Fruit fly (Drosophila melanogaster) whole organism, embryonic: Measurements from ENCODE around the gene Gcna.

ENCODE experiments used
- ATbp ChIP-seq: fragments of 200-800 bp; sonication (Bioruptor generic); optimal IDR thresholded peaks from 2 replicates; lab custom pipeline; 2017; ENCODE audit warnings: missing biosample characterization, mild to moderate bottlenecking, missing genetic modification characterization, missing genetic modification reagents
- Ada2b ChIP-seq: fragments of 200-800 bp; sonication (Bioruptor generic); IDR thresholded peaks from 2 replicates; pipeline ENCODE4 v1.3.6; 2022; ENCODE audit warnings: missing biosample characterization, missing genetic modification characterization
- Antp ChIP-seq: fragments of 200-800 bp; sonication (Bioruptor generic); optimal IDR thresholded peaks from 3 replicates; lab custom pipeline; 2016; ENCODE audit warnings: missing biosample characterization, missing genetic modification characterization
- CG10321 ChIP-seq: fragments of 200-800 bp; sonication (Bioruptor generic); IDR thresholded peaks from 2 replicates; pipeline ENCODE4 v1.3.6; 2022; ENCODE audit warnings: missing biosample characterization, missing genetic modification characterization
- CG10565 ChIP-seq: fragments of 200-800 bp; sonication (Bioruptor generic); optimal IDR thresholded peaks from 3 replicates; lab custom pipeline; 2016; ENCODE audit warnings: missing biosample characterization, mild to moderate bottlenecking, missing genetic modification characterization
- CG11695 ChIP-seq: fragments of 200-800 bp; sonication (Bioruptor generic); IDR thresholded peaks from 3 replicates; pipeline ENCODE4 v1.3.6; 2022; ENCODE audit warnings: missing biosample characterization, missing genetic modification characterization
- CG12236 ChIP-seq: fragments of 200-800 bp; sonication (Bioruptor generic); optimal IDR thresholded peaks from 2 replicates; lab custom pipeline; 2016; ENCODE audit warnings: missing biosample characterization, missing genetic modification characterization
- CG13894 ChIP-seq: fragments of 200-800 bp; sonication (Bioruptor generic); optimal IDR thresholded peaks from 3 replicates; lab custom pipeline; 2018; ENCODE audit warnings: missing biosample characterization, mild to moderate bottlenecking, missing genetic modification characterization, moderate library complexity
- CG14667 ChIP-seq: fragments of 200-800 bp; sonication (Bioruptor generic); IDR thresholded peaks from 2 replicates; pipeline ENCODE4 v1.3.6; 2022; ENCODE audit warnings: missing biosample characterization, missing genetic modification characterization
- CG14860 ChIP-seq: fragments of 200-800 bp; sonication (Bioruptor generic); IDR thresholded peaks from 3 replicates; pipeline ENCODE4 v1.3.6; 2022; ENCODE audit warnings: missing biosample characterization, missing genetic modification characterization; ENCODE audit not compliant: partially characterized antibody
- CG1529 ChIP-seq: fragments of 200-800 bp; sonication (Bioruptor generic); optimal IDR thresholded peaks from 3 replicates; lab custom pipeline; 2018; ENCODE audit warnings: missing biosample characterization, missing genetic modification characterization
- CG1603 ChIP-seq: fragments of 200-800 bp; sonication (Bioruptor generic); optimal IDR thresholded peaks from 2 replicates; lab custom pipeline; 2019; ENCODE audit warnings: missing biosample characterization, mild to moderate bottlenecking, missing genetic modification characterization, moderate library complexity
- CG16815 ChIP-seq: fragments of 200-800 bp; sonication (Bioruptor generic); optimal IDR thresholded peaks from 3 replicates; lab custom pipeline; 2017; ENCODE audit warnings: missing biosample characterization, mild to moderate bottlenecking, missing genetic modification characterization
- CG17568 ChIP-seq: fragments of 200-800 bp; sonication (Bioruptor generic); optimal IDR thresholded peaks from 2 replicates; lab custom pipeline; 2018; ENCODE audit warnings: missing biosample characterization, mild to moderate bottlenecking, missing genetic modification characterization, moderate library complexity
- CG18262 ChIP-seq: fragments of 200-800 bp; optimal IDR thresholded peaks from 3 replicates; lab custom pipeline; 2019; ENCODE audit warnings: missing biosample characterization, mild to moderate bottlenecking, missing genetic modification characterization, moderate library complexity
- CG2875 ChIP-seq: fragments of 200-800 bp; sonication (Bioruptor generic); optimal IDR thresholded peaks from 2 replicates; lab custom pipeline; 2017; ENCODE audit warnings: missing biosample characterization, mild to moderate bottlenecking, missing genetic modification characterization, missing genetic modification reagents
- CG30431 ChIP-seq: fragments of 200-800 bp; sonication (Bioruptor generic); optimal IDR thresholded peaks from 2 replicates; lab custom pipeline; 2017; ENCODE audit warnings: missing biosample characterization, missing genetic modification characterization
- CG31365 ChIP-seq: fragments of 200-800 bp; sonication (Bioruptor generic); optimal IDR thresholded peaks from 2 replicates; lab custom pipeline; 2018; ENCODE audit warnings: missing biosample characterization, mild to moderate bottlenecking, missing genetic modification characterization
- CG32532 ChIP-seq: fragments of 200-800 bp; sonication (Bioruptor generic); IDR thresholded peaks from 2 replicates; pipeline ENCODE4 v1.3.6; 2022; ENCODE audit warnings: missing biosample characterization, missing genetic modification characterization
- CG3407 ChIP-seq: fragments of 200-800 bp; sonication (Bioruptor generic); optimal IDR thresholded peaks from 2 replicates; lab custom pipeline; 2018; ENCODE audit warnings: missing biosample characterization, mild to moderate bottlenecking, missing genetic modification characterization
- CG4854 ChIP-seq: fragments of 200-800 bp; sonication (Bioruptor generic); optimal IDR thresholded peaks from 2 replicates; lab custom pipeline; 2016; ENCODE audit warnings: missing biosample characterization, missing genetic modification characterization, inconsistent platforms
- CG6175 ChIP-seq: fragments of 200-800 bp; sonication (Bioruptor generic); IDR thresholded peaks from 3 replicates; pipeline ENCODE4 v1.3.6; 2022; ENCODE audit warnings: missing biosample characterization, missing genetic modification characterization
- CG7963 ChIP-seq: fragments of 200-800 bp; sonication (Bioruptor generic); IDR thresholded peaks from 3 replicates; pipeline ENCODE4 v1.3.6; 2022; ENCODE audit warnings: missing biosample characterization, missing genetic modification characterization; ENCODE audit not compliant: partially characterized antibody
- CG9215 ChIP-seq: fragments of 200-800 bp; sonication (Bioruptor generic); IDR thresholded peaks from 2 replicates; pipeline ENCODE4 v1.3.6; 2022; ENCODE audit warnings: missing biosample characterization, missing genetic modification characterization
- Dll ChIP-seq: fragments of 200-800 bp; sonication (Bioruptor generic); IDR thresholded peaks from 4 replicates; pipeline ENCODE4 v1.3.6; 2022; ENCODE audit warnings: missing biosample characterization, missing genetic modification characterization; ENCODE audit not compliant: partially characterized antibody
- E2f1 ChIP-seq: fragments of 200-800 bp; sonication (Bioruptor generic); IDR thresholded peaks from 2 replicates; pipeline ENCODE4 v1.3.6; 2022; ENCODE audit warnings: missing biosample characterization, missing genetic modification characterization
- Fer1 ChIP-seq: fragments of 200-800 bp; sonication (Bioruptor generic); optimal IDR thresholded peaks from 2 replicates; lab custom pipeline; 2017; ENCODE audit warnings: missing biosample characterization, mild to moderate bottlenecking, missing genetic modification characterization
- GATAe ChIP-seq: fragments of 200-800 bp; sonication (Bioruptor generic); conservative IDR thresholded peaks from 2 replicates; pipeline ENCODE4 v1.3.6; 2022; ENCODE audit warnings: missing biosample characterization, missing genetic modification characterization
- Hr39 ChIP-seq: fragments of >200 bp; optimal IDR thresholded peaks from 2 replicates; lab custom pipeline; 2017
- Max ChIP-seq: fragments of 200-800 bp; sonication (Bioruptor generic); optimal IDR thresholded peaks from 2 replicates; lab custom pipeline; 2016; ENCODE audit warnings: missing biosample characterization, mild to moderate bottlenecking, missing genetic modification characterization
- NC2α ChIP-seq: fragments of 200-800 bp; sonication (Bioruptor generic); optimal IDR thresholded peaks from 2 replicates; lab custom pipeline; 2016; ENCODE audit warnings: missing biosample characterization, missing genetic modification characterization
- Optix ChIP-seq: fragments of 200-800 bp; sonication (Bioruptor generic); IDR thresholded peaks from 3 replicates; pipeline ENCODE4 v1.3.6; 2022; ENCODE audit warnings: missing biosample characterization, missing genetic modification characterization
- Sox102F ChIP-seq: fragments of 200-800 bp; sonication (Bioruptor generic); optimal IDR thresholded peaks from 2 replicates; lab custom pipeline; 2018; ENCODE audit warnings: missing biosample characterization, mild to moderate bottlenecking, missing genetic modification characterization, moderate library complexity
- Spps ChIP-seq: fragments of 200-800 bp; sonication (Bioruptor generic); optimal IDR thresholded peaks from 2 replicates; lab custom pipeline; 2018; ENCODE audit warnings: missing biosample characterization, mild to moderate bottlenecking, missing genetic modification characterization
- caup ChIP-seq: fragments of 200-800 bp; sonication (Bioruptor generic); optimal IDR thresholded peaks from 3 replicates; lab custom pipeline; 2017; ENCODE audit warnings: missing biosample characterization, mild to moderate bottlenecking, missing genetic modification characterization, moderate library complexity; ENCODE audit not compliant: severe bottlenecking
- dati ChIP-seq: fragments of 200-800 bp; sonication (Bioruptor generic); IDR thresholded peaks from 2 replicates; pipeline ENCODE4 v1.3.6; 2022; ENCODE audit warnings: missing biosample characterization, missing genetic modification characterization
- dpn ChIP-seq, 2 experiments: fragments of 200-800 bp; sonication (Bioruptor generic); optimal IDR thresholded peaks; 3 replicates each; lab custom pipeline; 2016; ENCODE audit warnings: missing biosample characterization in 2 of 2, missing genetic modification characterization in 2 of 2
- exex ChIP-seq: fragments of 200-800 bp; sonication (Bioruptor generic); optimal IDR thresholded peaks from 4 replicates; lab custom pipeline; 2018; ENCODE audit warnings: missing biosample characterization, mild to moderate bottlenecking, missing genetic modification characterization, moderate library complexity
- fd3F ChIP-seq: fragments of 200-800 bp; sonication (Bioruptor generic); optimal IDR thresholded peaks from 2 replicates; lab custom pipeline; 2018; ENCODE audit warnings: missing biosample characterization, mild to moderate bottlenecking, missing genetic modification characterization, moderate library complexity
- ftz-f1 ChIP-seq: fragments of 200-800 bp; sonication (Bioruptor generic); optimal IDR thresholded peaks from 2 replicates; lab custom pipeline; 2016; ENCODE audit warnings: missing biosample characterization, missing genetic modification characterization
- gce ChIP-seq: fragments of 200-800 bp; sonication (Bioruptor generic); IDR thresholded peaks from 3 replicates; pipeline ENCODE4 v1.3.6; 2022; ENCODE audit warnings: missing biosample characterization, missing genetic modification characterization
- grau ChIP-seq: fragments of 200-800 bp; optimal IDR thresholded peaks from 3 replicates; lab custom pipeline; 2019; ENCODE audit warnings: missing biosample characterization, mild to moderate bottlenecking, missing genetic modification characterization, moderate library complexity
- ken ChIP-seq: fragments of 200-800 bp; sonication (Bioruptor generic); IDR thresholded peaks from 3 replicates; pipeline ENCODE4 v1.3.6; 2022; ENCODE audit warnings: missing biosample characterization, missing genetic modification characterization
- nerfin-1 ChIP-seq: fragments of 200-800 bp; sonication (Bioruptor generic); optimal IDR thresholded peaks from 3 replicates; lab custom pipeline; 2019; ENCODE audit warnings: missing biosample characterization, mild to moderate bottlenecking, missing genetic modification characterization, moderate library complexity
- nom ChIP-seq: fragments of 200-800 bp; sonication (Bioruptor generic); optimal IDR thresholded peaks from 2 replicates; lab custom pipeline; 2017; ENCODE audit warnings: missing biosample characterization, missing genetic modification characterization, mild to moderate bottlenecking, moderate library complexity, missing genetic modification reagents
- pb ChIP-seq: fragments of 200-800 bp; sonication (Bioruptor generic); optimal IDR thresholded peaks from 3 replicates; lab custom pipeline; 2016; ENCODE audit warnings: missing biosample characterization, missing genetic modification characterization
- pzg ChIP-seq: fragments of 200-800 bp; sonication (Bioruptor generic); optimal IDR thresholded peaks from 3 replicates; lab custom pipeline; 2018; ENCODE audit warnings: missing biosample characterization, mild to moderate bottlenecking, missing genetic modification characterization, moderate library complexity
- sima ChIP-seq: fragments of 200-800 bp; sonication (Bioruptor generic); optimal IDR thresholded peaks from 2 replicates; lab custom pipeline; 2016; ENCODE audit warnings: missing biosample characterization, missing genetic modification characterization
- tup ChIP-seq: fragments of 200-800 bp; sonication (Bioruptor generic); optimal IDR thresholded peaks from 2 replicates; lab custom pipeline; 2016; ENCODE audit warnings: missing biosample characterization, mild to moderate bottlenecking, missing genetic modification characterization, moderate library complexity
- zf30C ChIP-seq: fragments of 200-800 bp; sonication (Bioruptor generic); optimal IDR thresholded peaks from 3 replicates; lab custom pipeline; 2018; ENCODE audit warnings: missing biosample characterization, mild to moderate bottlenecking, missing genetic modification characterization

Gene Gcna

DNA sequence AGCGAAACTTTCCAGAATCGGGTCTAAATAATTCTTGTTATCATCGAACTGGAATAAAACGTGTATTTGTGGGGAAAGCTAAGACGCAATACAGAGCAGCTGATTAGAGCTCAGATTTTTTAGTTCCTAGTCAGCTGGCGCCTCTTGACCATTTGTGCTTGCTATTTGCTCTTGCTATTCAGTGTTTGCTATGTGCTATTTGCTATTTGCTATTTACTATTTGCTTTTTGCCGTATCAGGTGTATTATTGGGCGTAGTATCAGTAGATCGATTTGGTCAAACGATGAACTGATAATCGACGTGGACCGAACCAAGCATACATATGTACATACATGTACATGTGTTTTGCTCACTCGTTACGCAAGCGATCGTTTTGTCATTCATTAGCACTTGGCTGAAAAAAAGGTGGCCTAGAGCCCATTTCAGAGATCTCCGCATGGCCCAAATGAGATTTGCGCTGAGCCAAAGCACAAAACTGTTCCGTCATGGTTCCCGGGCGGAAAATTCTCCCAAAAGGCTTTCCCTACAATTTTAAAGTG lies 20.2 kb downstream of the Gcna start (continued):
- TF ChIP-seq caup (GFP tag; lab: Kevin White, UChicago): peak; percentile 73
- no peak for TF ChIP-seq nom (GFP tag; lab: Kevin White, UChicago)
- no peak for TF ChIP-seq E2f1
- TF ChIP-seq CG3407: peak; percentile 42
- TF ChIP-seq ftz-f1 (GFP tag; lab: Kevin White, UChicago): no peak
- peak; percentile 52; the same call in 1 of the 2 replicates for TF ChIP-seq CG10321 (GFP tag; lab: Robert Waterston, UW)
- TF ChIP-seq fd3F: peak; percentile 40
- peak; percentile 43 for TF ChIP-seq CG17568 (GFP tag; lab: Kevin White, UChicago)
- TF ChIP-seq CG31365 (tag; lab: Kevin White, UChicago): no peak
- TF ChIP-seq Fer1 (GFP tag; lab: Kevin White, UChicago): peak; percentile 67
- no peak for TF ChIP-seq zf30C (GFP tag; lab: Kevin White, UChicago)
- peak in 1 of 2 experiments; percentile 55 for TF ChIP-seq dpn (GFP tag; optimal IDR thresholded peaks at IDR 0.05; lab: Kevin White, UChicago)
- TF ChIP-seq Ada2b (GFP tag; lab: Robert Waterston, UW): peak; percentile 33; the same call in 1 of the 2 replicates
- TF ChIP-seq CG2875: peak; percentile 53
- TF ChIP-seq Hr39 (lab: Kevin White, UChicago): no peak
- TF ChIP-seq CG11695: peak; percentile 65; the same call in 1 of the 3 replicates
- peak; percentile 61; the same call in 1 of the 3 replicates for TF ChIP-seq CG6175 (GFP tag; lab: Robert Waterston, UW)
- peak; percentile 38 for TF ChIP-seq Sox102F (GFP tag; lab: Kevin White, UChicago)
- no peak for TF ChIP-seq CG30431 (GFP tag; lab: Kevin White, UChicago)
- TF ChIP-seq Antp: no peak
- no peak for TF ChIP-seq CG7963 (GFP tag; lab: Robert Waterston, UW)
- TF ChIP-seq Optix (GFP tag; lab: Robert Waterston, UW): no peak
- no peak for TF ChIP-seq pzg
- peak; percentile 12 for TF ChIP-seq grau (tag; lab: Kevin White, UChicago)
- TF ChIP-seq CG1529 (GFP tag; lab: Kevin White, UChicago): no peak
- no peak for TF ChIP-seq CG14667 (GFP tag; lab: Robert Waterston, UW)
- TF ChIP-seq ATbp (GFP tag; lab: Kevin White, UChicago): peak; percentile 64
- TF ChIP-seq Dll (GFP tag; lab: Robert Waterston, UW): no peak
- TF ChIP-seq CG9215 (GFP tag; lab: Robert Waterston, UW): 0 out of 2 replicates have a peak, but pooled peaks have one; percentile 12
- TF ChIP-seq gce (GFP tag; lab: Robert Waterston, UW): no peak
- TF ChIP-seq ken (GFP tag; lab: Robert Waterston, UW): no peak
- TF ChIP-seq GATAe (GFP tag; lab: Robert Waterston, UW): no peak
- peak; percentile 46 for TF ChIP-seq CG32532 (GFP tag; lab: Robert Waterston, UW)
- no peak for TF ChIP-seq CG10565 (GFP tag; lab: Kevin White, UChicago)
- TF ChIP-seq tup: no peak
- peak; percentile 72 for TF ChIP-seq exex
- no peak for TF ChIP-seq nerfin-1 (tag; lab: Kevin White, UChicago)
- TF ChIP-seq CG13894 (tag; lab: Kevin White, UChicago): peak; percentile 31
- peak; percentile 11 for TF ChIP-seq CG18262
- TF ChIP-seq pb (GFP tag; lab: Kevin White, UChicago): no peak
- no peak for TF ChIP-seq CG16815 (GFP tag; lab: Kevin White, UChicago)
- TF ChIP-seq NC2α (GFP tag; lab: Kevin White, UChicago): no peak
- TF ChIP-seq Max (GFP tag; lab: Kevin White, UChicago): no peak
- TF ChIP-seq CG1603 (tag; lab: Kevin White, UChicago): peak; percentile 65
- no peak for TF ChIP-seq dati (GFP tag; lab: Robert Waterston, UW)
- no peak for TF ChIP-seq sima (GFP tag; lab: Kevin White, UChicago)
- TF ChIP-seq CG4854: peak; percentile 13
- no peak for TF ChIP-seq CG14860
- TF ChIP-seq CG12236 (GFP tag; lab: Kevin White, UChicago): peak; percentile 54
- TF ChIP-seq Spps (tag; lab: Kevin White, UChicago): no peak
